Fruit fly (Drosophila melanogaster) S2 (cell line): ENCODE data around the gene crp.

Source experiments
- CG8478 ChIP-seq: fragments of >200 bp; optimal IDR thresholded peaks from 2 replicates; lab custom pipeline; 2018
- CTCF ChIP-seq, 2 experiments: fragments of >200 bp; optimal IDR thresholded peaks; 2 replicates each; lab custom pipeline; 2018

crp gene

dm6 chr2L:16241639-16242038 lies 45.9 kb downstream of the crp start, which contains the start of gene CG42818:
Gene CG42818 (plus strand): TSS chr2L:16241939.
- TF ChIP-seq CG8478 (lab: Kevin White, UChicago) (no peak), CTCF (optimal IDR thresholded peaks at IDR 0.05; lab: Kevin White, UChicago) (no peak)

dm6 chr2L:16234817-16235216 lies 52.7 kb downstream of the crp start:
- TF ChIP-seq CTCF (optimal IDR thresholded peaks at IDR 0.05; lab: Kevin White, UChicago) (no peak), CG8478 (lab: Kevin White, UChicago) (no peak)

- no peak for TF ChIP-seq CTCF (optimal IDR thresholded peaks at IDR 0.05; lab: Kevin White, UChicago)
- TF ChIP-seq CG8478 (lab: Kevin White, UChicago): no peak
Measured at dm6 chr2L:16231265-16231664, 56.3 kb downstream of the crp start, which contains the start of gene Ca-Ma2d. Gene Ca-Ma2d (plus strand): TSS chr2L:16231475.

dm6 chr2L:16223981-16224380 lies 63.5 kb downstream of the crp start:
- TF ChIP-seq CTCF (optimal IDR thresholded peaks at IDR 0.05; lab: Kevin White, UChicago) (no peak), CG8478 (lab: Kevin White, UChicago) (no peak)

dm6 chr2L:16216298-16216697 lies 71.2 kb downstream of the crp start:
- TF ChIP-seq CTCF (optimal IDR thresholded peaks at IDR 0.05; lab: Kevin White, UChicago): no peak
- TF ChIP-seq CG8478 (lab: Kevin White, UChicago): no peak
